Fruit fly (Drosophila melanogaster): ENCODE results near the gene Srp68.

Gene Srp68

DNA sequence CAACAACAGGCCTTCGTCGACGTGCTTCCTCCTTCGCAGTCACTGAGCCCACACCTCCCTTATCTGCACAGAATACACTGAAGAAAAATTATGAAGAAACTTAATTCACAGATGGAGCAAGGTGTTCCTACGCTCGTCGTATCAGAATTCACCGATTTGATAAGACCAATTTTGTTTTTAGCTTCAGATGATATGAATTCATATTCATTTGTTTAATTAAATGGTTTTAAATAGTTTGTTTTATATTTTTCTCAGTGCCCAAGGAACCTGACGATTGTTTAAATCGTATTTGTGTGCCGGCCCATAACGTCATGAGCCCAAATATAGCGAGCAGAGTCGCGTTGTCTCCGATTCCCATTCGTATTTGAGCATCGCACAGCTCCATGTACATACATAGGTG lies 48.8 kb downstream of the Srp68 start (continued):
- TF ChIP-seq CG15479 (GFP tag; optimal IDR thresholded peaks at IDR 0.05) = peak; percentile 80
- peak; percentile 57 for TF ChIP-seq CoRest (tag; optimal IDR thresholded peaks at IDR 0.05)
- TF ChIP-seq gfzf (GFP tag; optimal IDR thresholded peaks at IDR 0.05) = no peak
- no peak for TF ChIP-seq HLHmδ (GFP tag; optimal IDR thresholded peaks at IDR 0.05)
- no peak for TF ChIP-seq CG7987 (GFP tag; optimal IDR thresholded peaks at IDR 0.05)
- TF ChIP-seq psq (GFP tag; optimal IDR thresholded peaks at IDR 0.05) = peak; percentile 17
- TF ChIP-seq YL-1 (GFP tag; optimal IDR thresholded peaks at IDR 0.05) = no peak
- TF ChIP-seq CG8388 (GFP tag; optimal IDR thresholded peaks at IDR 0.05) = peak; percentile 58
- TF ChIP-seq H2.0 (GFP tag; IDR thresholded peaks at IDR 0.05) = peak; percentile 49
- TF ChIP-seq tup (GFP tag; optimal IDR thresholded peaks at IDR 0.05) = peak; percentile 48
- peak; percentile 29 for TF ChIP-seq Dip3 (GFP tag; optimal IDR thresholded peaks at IDR 0.05)
- TF ChIP-seq cas (GFP tag; IDR thresholded peaks at IDR 0.05) = no peak
- peak; percentile 10; the same call in 1 of the 2 replicates for TF ChIP-seq sens-2 (GFP tag; IDR thresholded peaks at IDR 0.05)
- TF ChIP-seq D19B (GFP tag; optimal IDR thresholded peaks at IDR 0.05) = no peak
- peak; percentile 47 for TF ChIP-seq CG17385 (GFP tag; optimal IDR thresholded peaks at IDR 0.05)
- peak; percentile 68 for TF ChIP-seq CG12236 (GFP tag; optimal IDR thresholded peaks at IDR 0.05)
- TF ChIP-seq zen (tag; optimal IDR thresholded peaks at IDR 0.05) = peak; percentile 90
- TF ChIP-seq sr (GFP tag; IDR thresholded peaks at IDR 0.05) = no peak
- TF ChIP-seq Hr3 (GFP tag; optimal IDR thresholded peaks at IDR 0.05) = peak; percentile 52
- peak; percentile 20 for TF ChIP-seq HHEX (GFP tag; optimal IDR thresholded peaks at IDR 0.05)
- peak; percentile 33 for TF ChIP-seq slp2 (GFP tag; optimal IDR thresholded peaks at IDR 0.05)
- TF ChIP-seq twi (tag; optimal IDR thresholded peaks at IDR 0.05) = peak; percentile 57
- TF ChIP-seq HmgD (GFP tag; optimal IDR thresholded peaks at IDR 0.05) = no peak
- TF ChIP-seq Bgb (GFP tag; IDR thresholded peaks at IDR 0.05; ENCODE audit: partially characterized antibody) = no peak
- TF ChIP-seq sd (tag; optimal IDR thresholded peaks at IDR 0.05) = no peak
- no peak for TF ChIP-seq CG17186 (GFP tag; optimal IDR thresholded peaks at IDR 0.05)
- TF ChIP-seq E2f2 (GFP tag; IDR thresholded peaks at IDR 0.05) = peak; percentile 21; the same call in 1 of the 2 replicates
- peak; percentile 36 for TF ChIP-seq scrt (GFP tag; optimal IDR thresholded peaks at IDR 0.05)
- TF ChIP-seq CG5245 (GFP tag; optimal IDR thresholded peaks at IDR 0.05) = peak; percentile 45
- no peak for TF ChIP-seq wek (GFP tag; optimal IDR thresholded peaks at IDR 0.05)
- no peak for TF ChIP-seq CG11247 (GFP tag; IDR thresholded peaks at IDR 0.05)
- TF ChIP-seq CG3407 (GFP tag; optimal IDR thresholded peaks at IDR 0.05) = no peak
- TF ChIP-seq Ptx1 (GFP tag; IDR thresholded peaks at IDR 0.05) = peak; percentile 42; the same call in 1 of the 2 replicates
- TF ChIP-seq vnd (GFP tag; IDR thresholded peaks at IDR 0.05; ENCODE audit: partially characterized antibody) = no peak
- TF ChIP-seq CG12155 (GFP tag; optimal IDR thresholded peaks at IDR 0.05) = peak; percentile 67
- peak; percentile 33; the same call in 1 of the 2 replicates for TF ChIP-seq klu (GFP tag; IDR thresholded peaks at IDR 0.05)
- peak; percentile 27; the same call in 1 of the 2 replicates for TF ChIP-seq CG9215 (GFP tag; IDR thresholded peaks at IDR 0.05)
- TF ChIP-seq Awh (GFP tag; IDR thresholded peaks at IDR 0.05) = no peak
- TF ChIP-seq ewg (GFP tag; optimal IDR thresholded peaks at IDR 0.05) = peak; percentile 39
- TF ChIP-seq Six4 (GFP tag; optimal IDR thresholded peaks at IDR 0.05) = peak; percentile 43
- peak; percentile 30 for TF ChIP-seq jing (GFP tag; optimal IDR thresholded peaks at IDR 0.05)
- 0 out of 3 replicates have a peak, but pooled peaks have one; percentile 7 for TF ChIP-seq Mrtf (GFP tag; IDR thresholded peaks at IDR 0.05)
- TF ChIP-seq inv (GFP tag; IDR thresholded peaks at IDR 0.05; ENCODE audit: partially characterized antibody) = no peak
- peak; percentile 17 for TF ChIP-seq CG2116 (GFP tag; optimal IDR thresholded peaks at IDR 0.05)
- no peak for TF ChIP-seq CG9932 (GFP tag; IDR thresholded peaks at IDR 0.05)
- peak; percentile 45 for TF ChIP-seq gsb-n (tag; optimal IDR thresholded peaks at IDR 0.05)
- 0 out of 3 replicates have a peak, but pooled peaks have one; percentile 12 for TF ChIP-seq CG14050 (GFP tag; IDR thresholded peaks at IDR 0.05)
- TF ChIP-seq Mes4 (GFP tag; optimal IDR thresholded peaks at IDR 0.05) = peak; percentile 51
- TF ChIP-seq sug (tag; optimal IDR thresholded peaks at IDR 0.05) = no peak
- peak; percentile 49; the same call in 1 of the 2 replicates for TF ChIP-seq sob (GFP tag; IDR thresholded peaks at IDR 0.05)
- peak; percentile 75 for TF ChIP-seq CG7839 (tag; optimal IDR thresholded peaks at IDR 0.05)
